Worm (Caenorhabditis elegans): ENCODE data around the gene clu-1.

DNA sequence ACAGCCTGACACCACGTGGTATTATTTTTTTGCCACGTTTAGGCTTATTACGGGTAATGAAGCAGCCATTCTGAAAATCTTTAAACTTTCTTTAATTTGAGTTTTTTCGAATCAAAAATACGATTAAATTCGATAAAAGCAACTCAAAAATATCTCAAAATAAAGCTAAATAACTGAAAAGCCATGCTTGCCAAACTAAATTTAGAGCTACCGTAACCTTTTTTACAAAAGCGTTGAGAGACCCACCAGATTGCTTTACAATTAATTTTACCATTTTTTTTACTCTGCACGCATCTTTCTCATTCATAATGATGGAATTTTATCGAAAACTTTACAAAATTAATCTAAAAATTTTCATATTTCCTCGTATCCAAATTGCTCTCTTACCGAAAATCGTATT lies 33.2 kb downstream of the clu-1 start:
- TF ChIP-seq somi-1 (GFP tag; optimal IDR thresholded peaks at IDR 0.05) (no peak), fkh-3 (tag; optimal IDR thresholded peaks at IDR 0.05) (no peak), madf-10 (tag; optimal IDR thresholded peaks at IDR 0.05) (no peak), attf-6 (GFP tag; IDR thresholded peaks at IDR 0.05) (no peak), nhr-120 (GFP tag; IDR thresholded peaks at IDR 0.05) (no peak), lin-40 (tag; optimal IDR thresholded peaks at IDR 0.05) (no peak)

All from whole organism, young adult.